Fruit fly (Drosophila melanogaster) Kc167 (cell line): ENCODE results near the gene Mms19.

ENCODE experiments used
- Myc ChIP-seq: fragments of >200 bp; optimal IDR thresholded peaks from 2 replicates; lab custom pipeline; 2017; ENCODE audit warnings: missing external identifiers
- Sin3A ChIP-seq: fragments of >200 bp; optimal IDR thresholded peaks from 2 replicates; lab custom pipeline; 2018; ENCODE audit warnings: missing external identifiers
- h ChIP-seq: fragments of >200 bp; optimal IDR thresholded peaks from 3 replicates; lab custom pipeline; 2018; ENCODE audit warnings: missing external identifiers
- insv ChIP-seq: fragments of >200 bp; optimal IDR thresholded peaks from 3 replicates; lab custom pipeline; 2018; ENCODE audit warnings: missing external identifiers
- psq ChIP-seq: fragments of >200 bp; optimal IDR thresholded peaks from 2 replicates; lab custom pipeline; 2017; ENCODE audit warnings: missing external identifiers
- ttk ChIP-seq: sonication (Bioruptor generic); optimal IDR thresholded peaks from 2 replicates; lab custom pipeline; 2017; ENCODE audit warnings: missing external identifiers

Mms19 gene

dm6 chr3R:5256462-5257146, 24.3 kb downstream of the Mms19 start, which contains the start of the genes Enoph and Hph:
TSS of gene Enoph (minus strand) at chr3R:5256681.
TSS of gene Hph (plus strand) at chr3R:5257037.
- TF ChIP-seq h, result no peak
- TF ChIP-seq ttk (lab: Kevin White, UChicago), result no peak
- no peak for TF ChIP-seq Myc (lab: Kevin White, UChicago)
- no peak for TF ChIP-seq insv
- TF ChIP-seq psq (lab: Kevin White, UChicago), result no peak
- TF ChIP-seq Sin3A (lab: Kevin White, UChicago), result no peak

- TF ChIP-seq h (no peak), ttk (lab: Kevin White, UChicago) (no peak), Myc (lab: Kevin White, UChicago) (no peak), Sin3A (lab: Kevin White, UChicago) (no peak), psq (lab: Kevin White, UChicago) (no peak), insv (no peak)
Observed at dm6 chr3R:5257147-5257487, 24.8 kb downstream of the Mms19 start.

dm6 chr3R:5261262-5261661, 28.9 kb downstream of the Mms19 start:
- TF ChIP-seq h (no peak), Sin3A (lab: Kevin White, UChicago) (no peak), Myc (lab: Kevin White, UChicago) (no peak), insv (no peak), ttk (lab: Kevin White, UChicago) (no peak), psq (lab: Kevin White, UChicago) (no peak)

- no peak for TF ChIP-seq h
- TF ChIP-seq Sin3A (lab: Kevin White, UChicago), result no peak
- no peak for TF ChIP-seq insv
- no peak for TF ChIP-seq ttk (lab: Kevin White, UChicago)
- no peak for TF ChIP-seq psq (lab: Kevin White, UChicago)
- no peak for TF ChIP-seq Myc (lab: Kevin White, UChicago)
Observed at dm6 chr3R:5261996-5262535, 29.7 kb downstream of the Mms19 start.

- TF ChIP-seq Sin3A (lab: Kevin White, UChicago) (no peak), h (no peak), Myc (lab: Kevin White, UChicago) (no peak)
Observed at dm6 chr3R:5262592-5262991, 30.2 kb downstream of the Mms19 start, which contains the start of gene Tim17a2. TSS of gene Tim17a2 (minus strand) at chr3R:5262692.

dm6 chr3R:5263311-5264250, 31.2 kb downstream of the Mms19 start:
- TF ChIP-seq Myc (lab: Kevin White, UChicago) (no peak), Sin3A (lab: Kevin White, UChicago) (no peak), h (no peak), ttk (lab: Kevin White, UChicago) (no peak), psq (lab: Kevin White, UChicago) (no peak), insv (no peak)

- TF ChIP-seq psq (lab: Kevin White, UChicago) (no peak), ttk (lab: Kevin White, UChicago) (no peak), h (no peak), Myc (lab: Kevin White, UChicago) (no peak), Sin3A (lab: Kevin White, UChicago) (no peak), insv (no peak)
Observed at dm6 chr3R:5264251-5265098, 32.1 kb downstream of the Mms19 start.

dm6 chr3R:5266282-5266681, 33.9 kb downstream of the Mms19 start:
- TF ChIP-seq psq (lab: Kevin White, UChicago) (no peak), h (no peak), insv (no peak), Sin3A (lab: Kevin White, UChicago) (no peak), ttk (lab: Kevin White, UChicago) (no peak), Myc (lab: Kevin White, UChicago) (no peak)

- TF ChIP-seq h, result no peak
- no peak for TF ChIP-seq insv
- TF ChIP-seq Sin3A (lab: Kevin White, UChicago), result no peak
- no peak for TF ChIP-seq ttk (lab: Kevin White, UChicago)
- no peak for TF ChIP-seq Myc (lab: Kevin White, UChicago)
- no peak for TF ChIP-seq psq (lab: Kevin White, UChicago)
Observed at dm6 chr3R:5268495-5268894, 36.2 kb downstream of the Mms19 start.

dm6 chr3R:5270806-5271205, 38.5 kb downstream of the Mms19 start:
- TF ChIP-seq h (no peak), psq (lab: Kevin White, UChicago) (no peak), Myc (lab: Kevin White, UChicago) (no peak), insv (no peak), Sin3A (lab: Kevin White, UChicago) (no peak), ttk (lab: Kevin White, UChicago) (no peak)

- TF ChIP-seq h, result no peak
- no peak for TF ChIP-seq psq (lab: Kevin White, UChicago)
- no peak for TF ChIP-seq Sin3A (lab: Kevin White, UChicago)
- no peak for TF ChIP-seq ttk (lab: Kevin White, UChicago)
- no peak for TF ChIP-seq insv
Observed at dm6 chr3R:5277735-5278134, 45.4 kb downstream of the Mms19 start, which contains the start of gene CG31538. TSS of gene CG31538 (minus strand) at chr3R:5277835.
